Worm (Caenorhabditis elegans): ENCODE measurements around the gene rpap-2.

DNA sequence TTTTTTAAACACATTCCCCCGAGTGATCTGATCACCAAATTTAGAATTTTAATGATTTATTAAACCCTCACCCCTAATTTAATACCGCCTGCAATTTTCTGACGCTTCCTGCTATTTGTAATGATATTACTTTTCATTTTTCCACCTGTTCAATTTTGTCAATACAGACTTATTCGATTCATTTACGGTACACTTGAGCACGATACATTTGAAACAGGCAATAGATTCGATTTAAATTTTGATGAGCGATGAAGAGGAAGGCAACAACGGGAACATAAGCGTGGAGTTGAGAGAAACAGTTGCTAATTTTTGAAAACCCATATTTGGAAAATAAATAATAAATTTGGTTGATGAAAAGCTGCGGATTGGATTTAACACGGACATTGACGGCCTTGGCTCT, 36.9 kb downstream of the rpap-2 start:
- TF ChIP-seq ama-1 (optimal IDR thresholded peaks at IDR 0.05) (no peak), B0310.2 (tag; optimal IDR thresholded peaks at IDR 0.05) (no peak), ets-7 (tag; optimal IDR thresholded peaks at IDR 0.05) (no peak), flt-1 (GFP tag; IDR thresholded peaks at IDR 0.05) (no peak), scrt-1 (GFP tag; IDR thresholded peaks at IDR 0.05) (no peak)
